Fruit fly (Drosophila melanogaster) whole organism, embryonic: Measurements from ENCODE around the gene CG34454.
A peak's percentile ranks its signal among the peaks of the same experiment; 100 is the strongest.

Experiments
- Atf-2 ChIP-seq: fragments of 200-800 bp; sonication (Bioruptor generic); optimal IDR thresholded peaks from 2 replicates; lab custom pipeline; 2016; ENCODE audit warnings: missing biosample characterization, missing genetic modification characterization
- BEAF-32 ChIP-seq: fragments of 200-800 bp; sonication (Bioruptor generic); optimal IDR thresholded peaks from 3 replicates; lab custom pipeline; 2017; ENCODE audit warnings: missing biosample characterization, missing genetic modification characterization, mild to moderate bottlenecking, moderate library complexity, missing genetic modification reagents
- CG11504 ChIP-seq: fragments of 200-800 bp; sonication (Bioruptor generic); optimal IDR thresholded peaks from 3 replicates; lab custom pipeline; 2019; ENCODE audit warnings: missing biosample characterization, mild to moderate bottlenecking, missing genetic modification characterization, moderate library complexity
- CG12744 ChIP-seq: fragments of 200-800 bp; sonication (Bioruptor generic); optimal IDR thresholded peaks from 2 replicates; lab custom pipeline; 2016; ENCODE audit warnings: missing biosample characterization, missing genetic modification characterization
- CG13123 ChIP-seq: fragments of 200-800 bp; sonication (Bioruptor generic); optimal IDR thresholded peaks from 2 replicates; lab custom pipeline; 2016; ENCODE audit warnings: missing biosample characterization, missing genetic modification characterization
- CG1603 ChIP-seq: fragments of 200-800 bp; sonication (Bioruptor generic); optimal IDR thresholded peaks from 2 replicates; lab custom pipeline; 2019; ENCODE audit warnings: missing biosample characterization, mild to moderate bottlenecking, missing genetic modification characterization, moderate library complexity
- CG2199 ChIP-seq: fragments of 200-800 bp; sonication (Bioruptor generic); IDR thresholded peaks from 3 replicates; pipeline ENCODE4 v1.3.6; 2022; ENCODE audit warnings: missing biosample characterization, missing genetic modification characterization
- CG3838 ChIP-seq: fragments of 200-800 bp; sonication (Bioruptor generic); optimal IDR thresholded peaks from 3 replicates; lab custom pipeline; 2016; ENCODE audit warnings: missing biosample characterization, missing genetic modification characterization
- CG5180 ChIP-seq: fragments of 200-800 bp; sonication (Bioruptor generic); optimal IDR thresholded peaks from 3 replicates; lab custom pipeline; 2017; ENCODE audit warnings: missing biosample characterization, missing genetic modification characterization, mild to moderate bottlenecking, moderate library complexity, missing genetic modification reagents
- CG6272 ChIP-seq: fragments of 200-800 bp; sonication (Bioruptor generic); IDR thresholded peaks from 2 replicates; pipeline ENCODE4 v1.3.6; 2022; ENCODE audit warnings: missing biosample characterization, missing genetic modification characterization
- CG8924 ChIP-seq: fragments of 200-800 bp; optimal IDR thresholded peaks from 3 replicates; lab custom pipeline; 2019; ENCODE audit warnings: missing biosample characterization, mild to moderate bottlenecking, missing genetic modification characterization, moderate library complexity
- CG9727 ChIP-seq: fragments of 200-800 bp; sonication (Bioruptor generic); optimal IDR thresholded peaks from 3 replicates; lab custom pipeline; 2017; ENCODE audit warnings: missing biosample characterization, mild to moderate bottlenecking, missing genetic modification characterization
- Deaf1 ChIP-seq: fragments of 200-800 bp; optimal IDR thresholded peaks from 3 replicates; lab custom pipeline; 2019; ENCODE audit warnings: missing biosample characterization, mild to moderate bottlenecking, missing genetic modification characterization, moderate library complexity
- Ets65A ChIP-seq: fragments of 200-800 bp; sonication (Bioruptor generic); peaks from one replicate; lab custom pipeline; 2016; ENCODE audit warnings: missing biosample characterization, missing genetic modification characterization
- H15 ChIP-seq: fragments of 200-800 bp; sonication (Bioruptor generic); IDR thresholded peaks from 3 replicates; pipeline ENCODE4 v1.3.6; 2022; ENCODE audit warnings: missing biosample characterization, missing genetic modification characterization
- Med ChIP-seq: fragments of 200-800 bp; sonication (Bioruptor generic); peaks from one replicate; lab custom pipeline; 2016; ENCODE audit warnings: missing biosample characterization, missing genetic modification characterization, mild to moderate bottlenecking, inconsistent platforms, moderate library complexity
- Sox100B ChIP-seq: fragments of 200-800 bp; sonication (Bioruptor generic); optimal IDR thresholded peaks from 3 replicates; lab custom pipeline; 2018; ENCODE audit warnings: missing biosample characterization, mild to moderate bottlenecking, missing genetic modification characterization
- Trl ChIP-seq, 3 experiments: fragments of >200 bp in 2 of 3; fragments of 200-800 bp in 1 of 3; sonication (Bioruptor generic) in 1 of 3; optimal IDR thresholded peaks; 2 replicates in 1 of 3; 3 replicates in 2 of 3; lab custom pipeline; 2016 to 2017; ENCODE audit warnings: missing biosample characterization in 1 of 3, missing genetic modification characterization in 1 of 3
- caup ChIP-seq: fragments of 200-800 bp; sonication (Bioruptor generic); optimal IDR thresholded peaks from 3 replicates; lab custom pipeline; 2017; ENCODE audit warnings: missing biosample characterization, mild to moderate bottlenecking, missing genetic modification characterization, moderate library complexity; ENCODE audit not compliant: severe bottlenecking
- cg ChIP-seq: fragments of 200-800 bp; sonication (Bioruptor generic); optimal IDR thresholded peaks from 3 replicates; lab custom pipeline; 2019; ENCODE audit warnings: missing biosample characterization, mild to moderate bottlenecking, missing genetic modification characterization, moderate library complexity
- chinmo ChIP-seq: fragments of 200-800 bp; sonication (Bioruptor generic); IDR thresholded peaks from 4 replicates; pipeline ENCODE4 v1.3.6; 2022; ENCODE audit warnings: missing biosample characterization, missing genetic modification characterization; ENCODE audit not compliant: partially characterized antibody
- chm ChIP-seq: fragments of 200-800 bp; sonication (Bioruptor generic); IDR thresholded peaks from 2 replicates; pipeline ENCODE4 v1.3.6; 2022; ENCODE audit warnings: missing biosample characterization, missing genetic modification characterization
- chn ChIP-seq: fragments of 200-800 bp; sonication (Bioruptor generic); optimal IDR thresholded peaks from 2 replicates; lab custom pipeline; 2016; ENCODE audit warnings: missing biosample characterization, missing genetic modification characterization
- crc ChIP-seq: fragments of 200-800 bp; sonication (Bioruptor generic); optimal IDR thresholded peaks from 2 replicates; lab custom pipeline; 2016; ENCODE audit warnings: missing biosample characterization, missing genetic modification characterization
- ewg ChIP-seq: fragments of 200-800 bp; sonication (Bioruptor generic); optimal IDR thresholded peaks from 3 replicates; lab custom pipeline; 2017; ENCODE audit warnings: mild to moderate bottlenecking, missing biosample characterization, missing genetic modification reagents, missing genetic modification characterization
- lov ChIP-seq, 2 experiments: fragments of 200-800 bp in 1 of 2; fragments of >200 bp in 1 of 2; sonication (Bioruptor generic) in 1 of 2; IDR thresholded peaks in 1 of 2; optimal IDR thresholded peaks in 1 of 2; 2 replicates in 1 of 2; 3 replicates in 1 of 2; pipeline versions ENCODE4 v1.3.6 to Lab custom; 2017 to 2022; ENCODE audit warnings: missing biosample characterization in 1 of 2, missing genetic modification characterization in 1 of 2
- maf-S ChIP-seq: fragments of 200-800 bp; sonication (Bioruptor generic); optimal IDR thresholded peaks from 2 replicates; lab custom pipeline; 2016; ENCODE audit warnings: missing biosample characterization, missing genetic modification characterization
- nerfin-1 ChIP-seq: fragments of 200-800 bp; sonication (Bioruptor generic); optimal IDR thresholded peaks from 3 replicates; lab custom pipeline; 2019; ENCODE audit warnings: missing biosample characterization, mild to moderate bottlenecking, missing genetic modification characterization, moderate library complexity
- pros ChIP-seq: fragments of 200-800 bp; sonication (Bioruptor generic); optimal IDR thresholded peaks from 3 replicates; lab custom pipeline; 2019; ENCODE audit warnings: missing biosample characterization, mild to moderate bottlenecking, missing genetic modification characterization, moderate library complexity
- scrt ChIP-seq: fragments of 200-800 bp; sonication (Bioruptor generic); optimal IDR thresholded peaks from 2 replicates; lab custom pipeline; 2018; ENCODE audit warnings: missing biosample characterization, mild to moderate bottlenecking, missing genetic modification characterization, moderate library complexity
- sens ChIP-seq: fragments of 200-800 bp; sonication (Bioruptor generic); peaks from one replicate; lab custom pipeline; 2016; ENCODE audit warnings: missing biosample characterization, missing genetic modification characterization
- shn ChIP-seq: fragments of 200-800 bp; sonication (Bioruptor generic); optimal IDR thresholded peaks from 3 replicates; lab custom pipeline; 2016; ENCODE audit warnings: missing biosample characterization, missing genetic modification characterization
- slou ChIP-seq: fragments of 200-800 bp; sonication (Bioruptor generic); optimal IDR thresholded peaks from 3 replicates; lab custom pipeline; 2016; ENCODE audit warnings: missing biosample characterization, missing genetic modification characterization
- sob ChIP-seq: fragments of 200-800 bp; sonication (Bioruptor generic); IDR thresholded peaks from 2 replicates; pipeline ENCODE4 v1.3.6; 2022; ENCODE audit warnings: missing biosample characterization, missing genetic modification characterization
- sug ChIP-seq: fragments of 200-800 bp; optimal IDR thresholded peaks from 2 replicates; lab custom pipeline; 2019; ENCODE audit warnings: missing biosample characterization, mild to moderate bottlenecking, missing genetic modification characterization, moderate library complexity
- twi ChIP-seq: fragments of 200-800 bp; optimal IDR thresholded peaks from 2 replicates; lab custom pipeline; 2019; ENCODE audit warnings: missing biosample characterization, mild to moderate bottlenecking, missing genetic modification characterization, moderate library complexity
- vnd ChIP-seq: fragments of 200-800 bp; sonication (Bioruptor generic); IDR thresholded peaks from 3 replicates; pipeline ENCODE4 v1.3.6; 2022; ENCODE audit warnings: missing biosample characterization, missing genetic modification characterization; ENCODE audit not compliant: partially characterized antibody
- zen ChIP-seq: fragments of 200-800 bp; sonication (Bioruptor generic); optimal IDR thresholded peaks from 3 replicates; lab custom pipeline; 2018; ENCODE audit warnings: missing biosample characterization, mild to moderate bottlenecking, missing genetic modification characterization, moderate library complexity
- zfh2 ChIP-seq: fragments of 200-800 bp; sonication (Bioruptor generic); optimal IDR thresholded peaks from 2 replicates; lab custom pipeline; 2016; ENCODE audit warnings: missing biosample characterization, missing genetic modification characterization

The CG34454 gene

DNA sequence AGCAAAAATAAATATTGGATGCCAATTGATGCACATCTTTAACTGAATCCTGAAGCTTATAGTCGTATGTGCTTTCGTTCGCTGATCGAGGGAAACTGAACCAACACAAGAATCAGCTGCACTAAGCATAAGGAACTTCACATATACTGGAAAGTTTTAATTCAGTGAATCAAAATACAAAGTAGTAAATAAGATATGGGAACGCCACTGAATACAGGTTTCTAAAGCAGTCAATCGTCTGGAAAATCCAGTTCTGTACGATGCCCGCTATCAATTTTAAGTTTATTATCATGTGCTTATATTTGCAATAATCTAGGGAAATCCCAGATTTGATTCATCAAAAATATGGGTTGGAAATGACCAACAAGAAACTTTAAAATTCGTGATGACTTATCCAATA is at the start of gene CG34454:
CG34454 (minus strand) TSS at position 84 of the 400 bp plus-strand sequence.
- TF ChIP-seq vnd: no peak
- no peak for TF ChIP-seq shn
- no peak for TF ChIP-seq CG8924 (tag; lab: Kevin White, UChicago)
- no peak for TF ChIP-seq caup (GFP tag; lab: Kevin White, UChicago)
- TF ChIP-seq CG1603: no peak
- no peak for TF ChIP-seq zen (tag; lab: Kevin White, UChicago)
- no peak for TF ChIP-seq Atf-2 (GFP tag; lab: Kevin White, UChicago)
- no peak for TF ChIP-seq crc
- TF ChIP-seq BEAF-32: no peak
- TF ChIP-seq CG13123 (GFP tag; lab: Kevin White, UChicago): no peak
- TF ChIP-seq chn (GFP tag; lab: Kevin White, UChicago): no peak
- no peak for TF ChIP-seq sug

DNA sequence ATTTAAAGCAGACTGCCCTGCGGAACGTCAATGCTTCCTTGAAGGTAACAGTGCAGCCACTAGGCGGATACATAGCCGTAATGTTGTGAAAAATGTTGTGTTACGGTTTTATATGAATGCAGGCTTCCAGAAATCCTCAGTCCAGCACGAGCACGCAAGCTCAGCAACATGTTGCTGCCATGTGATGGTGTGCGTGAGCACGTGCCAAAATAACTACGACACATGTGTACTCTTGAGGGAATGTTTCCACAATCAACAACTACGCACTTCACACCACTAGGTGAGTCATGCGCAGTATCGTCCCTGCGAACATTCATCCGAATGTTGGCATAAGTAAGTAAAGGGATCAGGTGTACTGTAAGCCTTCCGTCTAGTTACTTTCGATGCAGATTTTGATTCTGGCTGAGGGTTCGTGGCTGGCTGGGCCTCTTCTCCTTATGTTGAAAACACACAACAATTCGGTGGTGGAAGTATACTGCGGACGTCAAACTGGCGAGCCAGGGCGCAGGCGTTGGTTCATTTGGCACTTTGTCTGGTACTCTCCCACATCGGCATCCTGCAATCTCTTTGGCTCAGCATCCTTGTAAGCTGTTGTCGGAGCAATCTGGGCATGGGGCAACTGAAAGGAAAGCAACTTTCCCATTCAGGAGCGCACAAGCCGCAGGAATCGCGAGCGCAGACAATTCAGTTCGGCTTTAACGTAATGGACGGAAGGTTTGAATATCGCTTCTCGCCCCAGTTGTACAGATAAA is 44.8 kb upstream of the CG34454 start, which contains the start of gene RhoGEF3:
RhoGEF3 (plus strand) TSS at position 702 of the 752 bp plus-strand sequence.
- TF ChIP-seq H15 (no peak), lov (optimal IDR thresholded peaks at IDR 0.05; lab: Kevin White, UChicago) (no peak), lov (GFP tag; IDR thresholded peaks at IDR 0.05; lab: Robert Waterston, UW) (no peak), Deaf1 (tag; lab: Kevin White, UChicago) (peak; percentile 57), cg (GFP tag; lab: Kevin White, UChicago) (peak; percentile 46), CG11504 (tag; lab: Kevin White, UChicago) (peak; percentile 99), Med (GFP tag; lab: Kevin White, UChicago) (peak; percentile 23), sens (no peak), ewg (GFP tag; lab: Kevin White, UChicago) (peak; percentile 91), sob (no peak), CG12744 (no peak), Ets65A (GFP tag; lab: Kevin White, UChicago) (no peak), Sox100B (GFP tag; lab: Kevin White, UChicago) (no peak), CG5180 (GFP tag; lab: Kevin White, UChicago) (peak; percentile 93), slou (no peak), CG9727 (no peak), chinmo (GFP tag; lab: Robert Waterston, UW) (0 out of 4 replicates have a peak, but pooled peaks have one; percentile 45), CG6272 (no peak), CG2199 (0 out of 3 replicates have a peak, but pooled peaks have one; percentile 30), zfh2 (no peak), chm (no peak), maf-S (no peak), CG3838 (no peak), scrt (GFP tag; lab: Kevin White, UChicago) (peak; percentile 74), CG1603 (no peak), twi (peak; percentile 79), pros (GFP tag; lab: Kevin White, UChicago) (peak; percentile 35), Trl (optimal IDR thresholded peaks at IDR 0.05; lab: Kevin White, UChicago) (peak; percentile 3 to 8), Trl (GFP tag; optimal IDR thresholded peaks at IDR 0.05; lab: Kevin White, UChicago) (no peak), nerfin-1 (tag; lab: Kevin White, UChicago) (peak; percentile 50)
